Worm (Caenorhabditis elegans): Measurements from ENCODE around the gene F40G9.15.

- TF ChIP-seq F13C5.2 (tag; optimal IDR thresholded peaks at IDR 0.05) (no peak), ama-1 (optimal IDR thresholded peaks at IDR 0.05) (no peak), hmbx-1 (tag; optimal IDR thresholded peaks at IDR 0.05) (no peak), ets-7 (tag; optimal IDR thresholded peaks at IDR 0.05) (no peak), flt-1 (GFP tag; IDR thresholded peaks at IDR 0.05) (no peak), tbx-11 (GFP tag; IDR thresholded peaks at IDR 0.05) (no peak), sea-1 (GFP tag; conservative IDR thresholded peaks at IDR 0.05) (no peak), ceh-36 (tag; optimal IDR thresholded peaks at IDR 0.05) (no peak), B0310.2 (tag; optimal IDR thresholded peaks at IDR 0.05) (no peak), tbx-37 (GFP tag; conservative IDR thresholded peaks at IDR 0.05) (no peak)
These were observed 34.6 kb upstream of the F40G9.15 start, which contains the start of gene sqst-5 for ce11 chrIII:147570-148076.

Data from whole organism, early embryonic.